Worm (Caenorhabditis elegans): ENCODE results near the gene R05G6.10.

- no peak for TF ChIP-seq him-1 (tag; optimal IDR thresholded peaks at IDR 0.05)
- TF ChIP-seq W03F9.2 (tag; optimal IDR thresholded peaks at IDR 0.05), result no peak
- no peak for TF ChIP-seq dao-5 (tag; optimal IDR thresholded peaks at IDR 0.05)
Observed at ce11 chrIV:7474826-7475225, 67.5 kb downstream of the R05G6.10 start, which contains the start of gene slc-25A18.2.

Data from whole organism, L4/young adult.